Fruit fly (Drosophila melanogaster): ENCODE measurements around the gene TTLL4B.

Gene TTLL4B

dm6 chr2L:3836440-3836890 is 26.0 kb upstream of the TTLL4B start, which contains the start of gene slp2:
TSS of gene slp2 (plus strand) at chr2L:3836840.
- no peak for TF ChIP-seq CG7101 (tag; optimal IDR thresholded peaks at IDR 0.05)
- peak; percentile 8 for TF ChIP-seq pad (GFP tag; optimal IDR thresholded peaks at IDR 0.05)

dm6 chr2L:3840975-3841374 is 21.5 kb upstream of the TTLL4B start:
- TF ChIP-seq cic (GFP tag; optimal IDR thresholded peaks at IDR 0.05), result no peak
- no peak for TF ChIP-seq CG14711 (tag; optimal IDR thresholded peaks at IDR 0.05)
- no peak for TF ChIP-seq CG7101 (tag; optimal IDR thresholded peaks at IDR 0.05)
- TF ChIP-seq kay (GFP tag; ENCODE audit: borderline replicate concordance), result no peak
- TF ChIP-seq toe (GFP tag; optimal IDR thresholded peaks at IDR 0.05), result no peak
- TF ChIP-seq CG12768 (GFP tag; optimal IDR thresholded peaks at IDR 0.05), result no peak
- TF ChIP-seq CG33017 (tag; optimal IDR thresholded peaks at IDR 0.05), result no peak
- TF ChIP-seq Mnt (GFP tag; optimal IDR thresholded peaks at IDR 0.05), result no peak
- no peak for TF ChIP-seq Hr96 (GFP tag; optimal IDR thresholded peaks at IDR 0.05)
- no peak for TF ChIP-seq CG5204 (GFP tag; optimal IDR thresholded peaks at IDR 0.05)
- TF ChIP-seq CG1620 (GFP tag; optimal IDR thresholded peaks at IDR 0.05), result no peak
- no peak for TF ChIP-seq pad (GFP tag; optimal IDR thresholded peaks at IDR 0.05)
- no peak for TF ChIP-seq CG7045 (GFP tag; optimal IDR thresholded peaks at IDR 0.05)
- no peak for TF ChIP-seq CG11617 (GFP tag; optimal IDR thresholded peaks at IDR 0.05)
- TF ChIP-seq cnc (optimal IDR thresholded peaks at IDR 0.05), result no peak
- TF ChIP-seq Clk (GFP tag; optimal IDR thresholded peaks at IDR 0.05), result no peak

- TF ChIP-seq ovo (GFP tag; optimal IDR thresholded peaks at IDR 0.05) (no peak), cic (GFP tag; optimal IDR thresholded peaks at IDR 0.05) (no peak), CG12768 (GFP tag; optimal IDR thresholded peaks at IDR 0.05) (no peak), pad (GFP tag; optimal IDR thresholded peaks at IDR 0.05) (no peak), CG33017 (tag; optimal IDR thresholded peaks at IDR 0.05) (no peak)
Observed at dm6 chr2L:3844135-3844534, 18.3 kb upstream of the TTLL4B start.

dm6 chr2L:3844898-3845713 is 17.4 kb upstream of the TTLL4B start:
- no peak for TF ChIP-seq CG11617 (GFP tag; optimal IDR thresholded peaks at IDR 0.05)

dm6 chr2L:3846520-3846919 is 15.9 kb upstream of the TTLL4B start:
- no peak for TF ChIP-seq CG5204 (GFP tag; optimal IDR thresholded peaks at IDR 0.05)
- TF ChIP-seq Clk (GFP tag; optimal IDR thresholded peaks at IDR 0.05), result no peak
- no peak for TF ChIP-seq kay (GFP tag; ENCODE audit: borderline replicate concordance)
- TF ChIP-seq CG11617 (GFP tag; optimal IDR thresholded peaks at IDR 0.05), result no peak
- TF ChIP-seq CG12768 (GFP tag; optimal IDR thresholded peaks at IDR 0.05), result no peak
- TF ChIP-seq ovo (GFP tag; optimal IDR thresholded peaks at IDR 0.05), result no peak
- TF ChIP-seq bab1 (GFP tag; optimal IDR thresholded peaks at IDR 0.05), result no peak
- TF ChIP-seq Crg-1 (GFP tag; optimal IDR thresholded peaks at IDR 0.05), result no peak
- no peak for TF ChIP-seq CG33017 (tag; optimal IDR thresholded peaks at IDR 0.05)
- no peak for TF ChIP-seq CG14711 (tag; optimal IDR thresholded peaks at IDR 0.05)
- TF ChIP-seq CG1620 (GFP tag; optimal IDR thresholded peaks at IDR 0.05), result no peak
- no peak for TF ChIP-seq tj (GFP tag; optimal IDR thresholded peaks at IDR 0.05)
- no peak for TF ChIP-seq cic (GFP tag; optimal IDR thresholded peaks at IDR 0.05)
- TF ChIP-seq CG7045 (GFP tag; optimal IDR thresholded peaks at IDR 0.05), result no peak
- no peak for TF ChIP-seq CG7101 (tag; optimal IDR thresholded peaks at IDR 0.05)
- TF ChIP-seq cnc (optimal IDR thresholded peaks at IDR 0.05), result no peak
- TF ChIP-seq toe (GFP tag; optimal IDR thresholded peaks at IDR 0.05), result no peak
- TF ChIP-seq Mnt (GFP tag; optimal IDR thresholded peaks at IDR 0.05), result no peak
- no peak for TF ChIP-seq Hr96 (GFP tag; optimal IDR thresholded peaks at IDR 0.05)
- TF ChIP-seq pad (GFP tag; optimal IDR thresholded peaks at IDR 0.05), result no peak

- TF ChIP-seq CG12768 (GFP tag; optimal IDR thresholded peaks at IDR 0.05), result no peak
- no peak for TF ChIP-seq kay (GFP tag; ENCODE audit: borderline replicate concordance)
- no peak for TF ChIP-seq cic (GFP tag; optimal IDR thresholded peaks at IDR 0.05)
- TF ChIP-seq Hr96 (GFP tag; optimal IDR thresholded peaks at IDR 0.05), result no peak
- TF ChIP-seq bab1 (GFP tag; optimal IDR thresholded peaks at IDR 0.05), result no peak
- no peak for TF ChIP-seq CG14711 (tag; optimal IDR thresholded peaks at IDR 0.05)
- no peak for TF ChIP-seq CG5204 (GFP tag; optimal IDR thresholded peaks at IDR 0.05)
- no peak for TF ChIP-seq cnc (optimal IDR thresholded peaks at IDR 0.05)
Observed at dm6 chr2L:3847908-3848307, 14.6 kb upstream of the TTLL4B start.

dm6 chr2L:3851308-3851707 is 11.2 kb upstream of the TTLL4B start:
- TF ChIP-seq CG11617 (GFP tag; optimal IDR thresholded peaks at IDR 0.05) (no peak), Mnt (GFP tag; optimal IDR thresholded peaks at IDR 0.05) (no peak), pad (GFP tag; optimal IDR thresholded peaks at IDR 0.05) (no peak), kay (GFP tag; ENCODE audit: borderline replicate concordance) (no peak), tj (GFP tag; optimal IDR thresholded peaks at IDR 0.05) (no peak), Clk (GFP tag; optimal IDR thresholded peaks at IDR 0.05) (no peak)
